Worm (Caenorhabditis elegans) whole organism, young adult: ENCODE results near the gene cogc-4.

Experiments used
- B0019.2 ChIP-seq: fragments of 200-800 bp; sonication (Bioruptor generic); conservative IDR thresholded peaks from 2 replicates; pipeline ENCODE4 v1.3.6; 2022; ENCODE audit warnings: missing genetic modification reagents, missing genetic modification characterization, missing compliant biosample characterization
- B0035.1 ChIP-seq: sonication (generic microtip); optimal IDR thresholded peaks from 2 replicates; lab custom pipeline; 2016; ENCODE audit warnings: missing genetic modification characterization, mild to moderate bottlenecking, missing compliant biosample characterization, missing genotype, missing genetic modification reagents
- B0261.1 ChIP-seq: sonication (generic microtip); optimal IDR thresholded peaks from 2 replicates; lab custom pipeline; 2016; ENCODE audit warnings: mild to moderate bottlenecking, missing genetic modification characterization, moderate library complexity, missing compliant biosample characterization
- F22D6.2 ChIP-seq: sonication (generic microtip); optimal IDR thresholded peaks from 2 replicates; lab custom pipeline; 2016; ENCODE audit warnings: mild to moderate bottlenecking, missing genetic modification characterization, missing compliant biosample characterization
- F49E8.2 ChIP-seq: sonication (generic microtip); optimal IDR thresholded peaks from 3 replicates; lab custom pipeline; 2017; ENCODE audit warnings: missing genetic modification characterization, mild to moderate bottlenecking, missing compliant biosample characterization, antibody characterized with exemption, moderate library complexity; ENCODE audit not compliant: insufficient read depth
- F57A8.1 ChIP-seq: fragments of 200-800 bp; sonication (Bioruptor generic); optimal IDR thresholded peaks from 2 replicates; lab custom pipeline; 2018; ENCODE audit warnings: mild to moderate bottlenecking, missing genetic modification characterization, moderate library complexity, missing compliant biosample characterization
- F57C9.4 ChIP-seq: sonication (generic microtip); optimal IDR thresholded peaks from 2 replicates; lab custom pipeline; 2017; ENCODE audit warnings: mild to moderate bottlenecking, missing genetic modification characterization, missing compliant biosample characterization
- T07F8.4 ChIP-seq: sonication (generic microtip); optimal IDR thresholded peaks from 2 replicates; lab custom pipeline; 2016; ENCODE audit warnings: mild to moderate bottlenecking, missing genetic modification characterization, moderate library complexity, missing compliant biosample characterization
- Y95B8A.8 ChIP-seq: fragments of 200-800 bp; sonication (Bioruptor generic); IDR thresholded peaks from 2 replicates; pipeline ENCODE4 v1.3.6; 2022; ENCODE audit warnings: missing genetic modification reagents, missing genetic modification characterization, missing compliant biosample characterization
- ama-1 ChIP-seq, 3 experiments: fragments of 150-350 bp in 1 of 3; sonication (generic microtip) in 2 of 3; optimal IDR thresholded peaks; 2 replicates each; lab custom pipeline; 2014 to 2018; ENCODE audit warnings: missing biosample characterization in 2 of 3, missing genetic modification characterization in 2 of 3, missing genetic modification reagents in 2 of 3
- aptf-3 ChIP-seq: fragments of 200-800 bp; sonication (Bioruptor generic); IDR thresholded peaks from 2 replicates; pipeline ENCODE4 v1.3.6; 2022; ENCODE audit warnings: missing genetic modification characterization, missing compliant biosample characterization
- bed-2 ChIP-seq: fragments of 200-800 bp; sonication (Bioruptor generic); IDR thresholded peaks from 2 replicates; pipeline ENCODE4 v1.3.6; 2022; ENCODE audit warnings: missing genetic modification reagents, missing genetic modification characterization, missing compliant biosample characterization
- cebp-2 ChIP-seq: fragments of 200-800 bp; sonication (Bioruptor generic); IDR thresholded peaks from 2 replicates; pipeline ENCODE4 v1.3.6; 2022; ENCODE audit warnings: missing genetic modification characterization, missing compliant biosample characterization
- ceh-100 ChIP-seq: fragments of 200-800 bp; sonication (Bioruptor generic); IDR thresholded peaks from 2 replicates; pipeline ENCODE4 v1.3.6; 2022; ENCODE audit warnings: missing genetic modification reagents, missing genetic modification characterization, missing compliant biosample characterization
- ceh-40 ChIP-seq: fragments of 200-800 bp; sonication (Bioruptor generic); IDR thresholded peaks from 2 replicates; pipeline ENCODE4 v1.3.6; 2022; ENCODE audit warnings: missing genetic modification characterization, missing compliant biosample characterization
- ceh-91 ChIP-seq: fragments of 200-800 bp; sonication (Bioruptor generic); IDR thresholded peaks from 2 replicates; pipeline ENCODE4 v1.3.6; 2022; ENCODE audit warnings: missing genetic modification reagents, missing genetic modification characterization, missing compliant biosample characterization
- efl-1 ChIP-seq: fragments of 150-350 bp; optimal IDR thresholded peaks from 2 replicates; lab custom pipeline; 2014; ENCODE audit warnings: missing biosample characterization, missing genetic modification reagents, missing genetic modification characterization
- ekl-4 ChIP-seq: fragments of 200-800 bp; sonication (Bioruptor generic); IDR thresholded peaks from 2 replicates; pipeline ENCODE4 v1.3.6; 2022; ENCODE audit warnings: missing genetic modification reagents, missing genetic modification characterization, missing compliant biosample characterization
- fkh-3 ChIP-seq: sonication (generic microtip); optimal IDR thresholded peaks from 2 replicates; lab custom pipeline; 2016; ENCODE audit warnings: mild to moderate bottlenecking, missing genetic modification characterization, missing compliant biosample characterization
- lag-1 ChIP-seq: fragments of 200-800 bp; sonication (Bioruptor generic); IDR thresholded peaks from 2 replicates; pipeline ENCODE4 v1.3.6; 2022; ENCODE audit warnings: missing genetic modification reagents, missing genetic modification characterization, missing compliant biosample characterization
- let-607 ChIP-seq, 2 experiments: fragments of 200-800 bp in 1 of 2; sonication (Bioruptor generic) in 1 of 2; sonication (generic microtip) in 1 of 2; optimal IDR thresholded peaks; 2 replicates each; lab custom pipeline; 2016 to 2018; ENCODE audit warnings: mild to moderate bottlenecking in 2 of 2, missing compliant biosample characterization in 2 of 2, missing genetic modification characterization in 2 of 2, moderate library complexity in 2 of 2, missing genotype in 1 of 2
- lin-26 ChIP-seq: fragments of 200-800 bp; sonication (Bioruptor generic); IDR thresholded peaks from 2 replicates; pipeline ENCODE4 v1.3.6; 2022; ENCODE audit warnings: missing genetic modification reagents, missing genetic modification characterization, missing compliant biosample characterization
- lsl-1 ChIP-seq: fragments of 200-800 bp; sonication (Bioruptor generic); optimal IDR thresholded peaks from 2 replicates; lab custom pipeline; 2018; ENCODE audit warnings: mild to moderate bottlenecking, missing genetic modification characterization, moderate library complexity, missing compliant biosample characterization
- madf-3 ChIP-seq: fragments of 200-800 bp; sonication (Bioruptor generic); IDR thresholded peaks from 2 replicates; pipeline ENCODE4 v1.3.6; 2022; ENCODE audit warnings: missing genetic modification reagents, missing genetic modification characterization, missing compliant biosample characterization
- mcd-1 ChIP-seq: fragments of 200-800 bp; sonication (Bioruptor generic); IDR thresholded peaks from 2 replicates; pipeline ENCODE4 v1.3.6; 2022; ENCODE audit warnings: missing genetic modification reagents, missing genetic modification characterization, missing compliant biosample characterization
- mes-4 ChIP-seq: sonication (generic microtip); optimal IDR thresholded peaks from 2 replicates; lab custom pipeline; 2016; ENCODE audit warnings: missing genotype, missing genetic modification characterization, missing compliant biosample characterization
- nfya-1 ChIP-seq: sonication (generic microtip); optimal IDR thresholded peaks from 2 replicates; lab custom pipeline; 2017; ENCODE audit warnings: antibody characterized with exemption, missing compliant biosample characterization, missing genetic modification characterization, borderline replicate concordance; ENCODE audit not compliant: insufficient read depth
- nhr-80 ChIP-seq: sonication (generic microtip); optimal IDR thresholded peaks from 2 replicates; lab custom pipeline; 2016; ENCODE audit warnings: missing genetic modification characterization, missing compliant biosample characterization
- pbrm-1 ChIP-seq: fragments of 200-800 bp; sonication (Bioruptor generic); IDR thresholded peaks from 2 replicates; pipeline ENCODE4 v1.3.6; 2022; ENCODE audit warnings: missing genetic modification reagents, missing genetic modification characterization, missing compliant biosample characterization
- repo-1 ChIP-seq: sonication (generic microtip); optimal IDR thresholded peaks from 2 replicates; lab custom pipeline; 2017; ENCODE audit warnings: mild to moderate bottlenecking, missing genetic modification characterization, missing compliant biosample characterization
- tbp1 ChIP-seq: fragments of 200-800 bp; sonication (Bioruptor generic); optimal IDR thresholded peaks from 2 replicates; lab custom pipeline; 2018; ENCODE audit warnings: mild to moderate bottlenecking, missing genetic modification characterization, missing compliant biosample characterization
- tbx-9 ChIP-seq: sonication (generic microtip); optimal IDR thresholded peaks from 2 replicates; lab custom pipeline; 2016; ENCODE audit warnings: borderline replicate concordance, missing genetic modification characterization, inconsistent platforms, missing compliant biosample characterization
- unc-130 ChIP-seq: sonication (generic microtip); optimal IDR thresholded peaks from 2 replicates; lab custom pipeline; 2016; ENCODE audit warnings: missing genetic modification reagents, missing genetic modification characterization, missing compliant biosample characterization
- zfh-2 ChIP-seq: fragments of 200-800 bp; sonication (Bioruptor generic); conservative IDR thresholded peaks from 2 replicates; pipeline ENCODE4 v1.3.6; 2022; ENCODE audit warnings: missing genetic modification reagents, missing genetic modification characterization, missing compliant biosample characterization
- ztf-18 ChIP-seq: sonication (generic microtip); optimal IDR thresholded peaks from 2 replicates; lab custom pipeline; 2016; ENCODE audit warnings: missing genotype, mild to moderate bottlenecking, missing genetic modification characterization, missing compliant biosample characterization
- ztf-6 ChIP-seq: fragments of 200-800 bp; sonication (Bioruptor generic); IDR thresholded peaks from 2 replicates; pipeline ENCODE4 v1.3.6; 2022; ENCODE audit warnings: missing genetic modification reagents, missing genetic modification characterization, missing compliant biosample characterization

cogc-4 gene

DNA sequence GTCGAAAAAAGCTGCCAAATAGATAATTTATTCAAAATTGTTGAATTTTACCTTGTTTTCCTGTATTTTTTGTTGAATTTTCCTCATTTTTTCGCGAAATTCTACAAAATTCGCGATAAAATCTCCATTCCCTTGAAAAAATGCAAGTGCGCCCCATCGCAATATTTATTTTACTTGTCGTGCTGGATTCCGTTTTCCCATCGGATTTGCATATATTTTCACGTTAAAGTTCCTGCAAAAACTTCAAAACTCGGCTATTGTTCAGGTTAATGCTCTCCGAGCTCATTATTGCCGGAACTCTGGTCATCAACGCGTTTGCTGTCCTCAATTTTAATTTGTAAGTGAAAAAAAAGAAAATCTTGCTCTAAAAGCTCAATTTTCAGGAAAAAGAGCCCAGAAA is at the start of gene cogc-4, which contains the start of gene Y51H7C.41:
cogc-4 (plus strand) TSS at position 386 of the 400 bp plus-strand sequence.
Y51H7C.41 (plus strand) TSS at position 266 of the 400 bp plus-strand sequence.
- TF ChIP-seq ama-1 (optimal IDR thresholded peaks at IDR 0.05; lab: Kevin White, UChicago) = no peak
- TF ChIP-seq ama-1 (GFP tag; optimal IDR thresholded peaks at IDR 0.05; lab: Kevin White, UChicago) = no peak
- no peak for TF ChIP-seq lsl-1 (GFP tag; lab: Kevin White, UChicago)
- no peak for TF ChIP-seq pbrm-1 (GFP tag; lab: Robert Waterston, UW)
- no peak for TF ChIP-seq B0019.2 (GFP tag; lab: Robert Waterston, UW)
- no peak for TF ChIP-seq F57A8.1 (GFP tag; lab: Kevin White, UChicago)
- TF ChIP-seq lin-26 (GFP tag; lab: Robert Waterston, UW) = no peak
- TF ChIP-seq ztf-18 (tag; lab: Kevin White, UChicago) = peak; percentile 59
- no peak for TF ChIP-seq ceh-40 (GFP tag; lab: Robert Waterston, UW)
- TF ChIP-seq T07F8.4 (tag; lab: Kevin White, UChicago) = no peak
- 0 out of 2 replicates have a peak, but pooled peaks have one; percentile 19 for TF ChIP-seq ekl-4 (GFP tag; lab: Robert Waterston, UW)
- TF ChIP-seq Y95B8A.8 (GFP tag; lab: Robert Waterston, UW) = no peak
- no peak for TF ChIP-seq unc-130 (GFP tag; lab: Kevin White, UChicago)
- no peak for TF ChIP-seq F57C9.4 (tag; lab: Kevin White, UChicago)
- no peak for TF ChIP-seq ceh-100 (GFP tag; lab: Robert Waterston, UW)
- TF ChIP-seq B0261.1 (tag; lab: Kevin White, UChicago) = no peak
- TF ChIP-seq repo-1 (tag; lab: Kevin White, UChicago) = peak; percentile 30
- no peak for TF ChIP-seq tbx-9 (tag; lab: Kevin White, UChicago)
- TF ChIP-seq F22D6.2 = no peak
- no peak for TF ChIP-seq tbp1 (GFP tag; lab: Kevin White, UChicago)
- TF ChIP-seq zfh-2 (GFP tag; lab: Robert Waterston, UW) = no peak
- peak; percentile 28; the same call in 1 of the 2 replicates for TF ChIP-seq mcd-1 (GFP tag; lab: Robert Waterston, UW)
- TF ChIP-seq cebp-2 = 0 out of 2 replicates have a peak, but pooled peaks have one; percentile 21
- TF ChIP-seq B0035.1 (tag; lab: Kevin White, UChicago) = no peak
- no peak for TF ChIP-seq lag-1
- peak; percentile 42 for TF ChIP-seq F49E8.2
- TF ChIP-seq let-607 (tag; optimal IDR thresholded peaks at IDR 0.05; lab: Kevin White, UChicago) = no peak
- TF ChIP-seq aptf-3 (GFP tag; lab: Robert Waterston, UW) = no peak
- TF ChIP-seq nfya-1 (tag; lab: Kevin White, UChicago) = no peak
- no peak for TF ChIP-seq fkh-3 (tag; lab: Kevin White, UChicago)
- no peak for TF ChIP-seq bed-2 (GFP tag; lab: Robert Waterston, UW)
- no peak for TF ChIP-seq mes-4 (tag; lab: Kevin White, UChicago)
- TF ChIP-seq ceh-91 (GFP tag; lab: Robert Waterston, UW) = no peak
- 0 out of 2 replicates have a peak, but pooled peaks have one; percentile 49 for TF ChIP-seq madf-3 (GFP tag; lab: Robert Waterston, UW)
- TF ChIP-seq efl-1 (GFP tag; lab: Kevin White, UChicago) = no peak
- TF ChIP-seq, all 124 proteins: peak for 7

ce11 chrII:1355480-1355879 is 47.8 kb upstream of the cogc-4 start, which contains the start of gene C13A10.1:
Gene C13A10.1 (minus strand): TSS chrII:1355649.
- TF ChIP-seq nhr-80 (tag; lab: Kevin White, UChicago) = peak; percentile 11
- no peak for TF ChIP-seq F57A8.1 (GFP tag; lab: Kevin White, UChicago)
- TF ChIP-seq ztf-6 (GFP tag; lab: Robert Waterston, UW) = no peak
